Worm (Caenorhabditis elegans): ENCODE data around the gene rsu-1.
A peak's percentile ranks its signal among the peaks of the same experiment; 100 is the strongest.

Gene rsu-1

DNA sequence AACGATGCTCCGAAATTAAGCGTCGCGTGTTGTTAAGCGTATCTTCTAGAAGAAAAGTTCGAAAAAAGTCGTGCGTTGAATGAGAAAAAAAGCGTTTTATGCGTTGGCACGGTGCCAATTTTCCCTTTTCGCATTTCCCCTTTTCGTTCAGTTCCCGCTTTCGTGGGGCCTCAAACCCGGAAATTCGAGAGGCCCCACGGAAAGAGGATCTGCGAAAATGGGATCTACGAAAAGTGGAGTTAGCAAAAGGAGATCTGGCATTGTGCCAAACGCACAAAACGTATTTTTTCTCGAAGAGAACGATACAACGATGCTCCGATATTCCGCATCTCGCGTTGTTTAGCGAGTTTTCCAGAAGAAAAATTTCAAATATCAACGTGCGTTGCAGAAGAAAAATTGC lies 28.0 kb downstream of the rsu-1 start (continued):
- TF ChIP-seq hlh-1 (tag; optimal IDR thresholded peaks at IDR 0.05) (no peak), nhr-237 (tag; optimal IDR thresholded peaks at IDR 0.05) (no peak)

DNA sequence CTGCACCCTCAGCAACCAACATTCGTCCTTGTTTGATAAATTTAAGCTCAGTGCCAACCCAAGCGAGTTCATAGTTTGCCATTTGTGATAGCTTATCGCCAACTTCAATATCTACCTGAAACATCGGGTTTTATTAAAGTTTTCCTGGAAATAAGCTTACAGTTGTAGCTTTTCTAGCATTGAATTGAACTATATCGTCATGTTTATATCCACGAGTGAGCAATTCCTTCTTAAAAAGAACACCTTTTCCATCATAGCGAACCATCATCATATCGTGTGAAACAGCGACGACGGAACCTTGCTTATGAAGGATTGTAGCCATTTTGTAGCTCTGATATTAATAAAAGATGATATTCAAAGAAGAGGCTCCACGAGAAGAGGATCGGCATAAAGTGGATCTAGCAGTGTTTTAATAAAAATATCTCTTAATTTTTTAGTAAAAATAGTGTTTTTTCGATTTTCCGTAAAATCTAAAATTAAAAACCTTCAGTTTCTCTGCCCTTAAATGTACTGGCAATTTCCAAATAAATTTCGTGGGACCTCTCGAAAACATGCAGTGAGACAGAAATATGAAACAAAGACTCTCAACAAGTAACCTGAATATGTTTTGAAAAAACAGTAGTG lies 30.5 kb downstream of the rsu-1 start, which contains the start of gene M01F1.8:
M01F1.8 (minus strand) TSS at position 335 of the 624 bp plus-strand sequence.
- TF ChIP-seq elt-3 (tag; optimal IDR thresholded peaks at IDR 0.05) (no peak), lsy-2 (tag; optimal IDR thresholded peaks at IDR 0.05) (no peak), nhr-2 (tag; optimal IDR thresholded peaks at IDR 0.05) (no peak), drap-1 (GFP tag; optimal IDR thresholded peaks at IDR 0.05) (no peak), bed-3 (GFP tag; optimal IDR thresholded peaks at IDR 0.05) (no peak), sem-2 (GFP tag; optimal IDR thresholded peaks at IDR 0.05) (no peak), nhr-76 (tag; optimal IDR thresholded peaks at IDR 0.05) (no peak), sptf-1 (tag; optimal IDR thresholded peaks at IDR 0.05) (no peak), mep-1 (tag; optimal IDR thresholded peaks at IDR 0.05) (no peak), cnd-1 (tag; optimal IDR thresholded peaks at IDR 0.05) (no peak), unc-39 (tag; optimal IDR thresholded peaks at IDR 0.05) (no peak), blmp-1 (tag; optimal IDR thresholded peaks at IDR 0.05) (no peak), mab-5 (tag; optimal IDR thresholded peaks at IDR 0.05) (no peak), ceh-83 (GFP tag; optimal IDR thresholded peaks at IDR 0.05) (no peak)

DNA sequence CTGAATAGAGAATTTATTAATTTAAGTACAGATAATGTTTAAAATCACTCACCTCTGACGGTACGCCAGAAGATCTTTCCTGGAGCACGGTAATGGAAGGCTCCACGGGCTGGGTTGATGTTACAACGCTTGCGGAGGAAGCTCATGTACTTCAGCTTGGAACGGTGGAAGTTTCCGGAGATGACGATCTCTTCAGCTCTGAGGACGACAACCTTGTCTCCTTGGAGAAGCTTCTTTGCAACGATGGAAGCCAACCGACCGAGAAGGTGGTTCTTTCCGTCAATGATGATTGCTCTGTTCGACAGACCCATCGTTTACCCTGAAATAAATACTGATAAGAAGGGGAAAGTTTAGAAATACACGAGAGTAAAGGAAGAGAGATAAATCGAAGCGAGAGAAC lies 31.5 kb downstream of the rsu-1 start, which contains the start of gene rpl-16:
rpl-16 (minus strand) TSS at position 319 of the 400 bp plus-strand sequence.
- TF ChIP-seq sptf-1 (tag; optimal IDR thresholded peaks at IDR 0.05) (no peak), nhr-2 (tag; optimal IDR thresholded peaks at IDR 0.05) (no peak), unc-120 (tag; optimal IDR thresholded peaks at IDR 0.05; ENCODE audit: poor library complexity, severe bottlenecking) (no peak), mep-1 (tag; optimal IDR thresholded peaks at IDR 0.05) (no peak), hlh-1 (tag; optimal IDR thresholded peaks at IDR 0.05) (no peak), mls-2 (tag; optimal IDR thresholded peaks at IDR 0.05) (no peak), unc-62 (GFP tag; optimal IDR thresholded peaks at IDR 0.05) (no peak), ztf-11 (tag; optimal IDR thresholded peaks at IDR 0.05) (no peak), unc-39 (tag; optimal IDR thresholded peaks at IDR 0.05) (no peak), ceh-83 (GFP tag; optimal IDR thresholded peaks at IDR 0.05) (no peak), elt-3 (tag; optimal IDR thresholded peaks at IDR 0.05) (no peak), bed-3 (GFP tag; optimal IDR thresholded peaks at IDR 0.05) (no peak), lsy-2 (tag; optimal IDR thresholded peaks at IDR 0.05) (no peak), elt-1 (tag; optimal IDR thresholded peaks at IDR 0.05; ENCODE audit: borderline replicate concordance, insufficient read depth) (no peak), blmp-1 (tag; optimal IDR thresholded peaks at IDR 0.05) (no peak), pha-4 (tag; optimal IDR thresholded peaks at IDR 0.05) (no peak)

DNA sequence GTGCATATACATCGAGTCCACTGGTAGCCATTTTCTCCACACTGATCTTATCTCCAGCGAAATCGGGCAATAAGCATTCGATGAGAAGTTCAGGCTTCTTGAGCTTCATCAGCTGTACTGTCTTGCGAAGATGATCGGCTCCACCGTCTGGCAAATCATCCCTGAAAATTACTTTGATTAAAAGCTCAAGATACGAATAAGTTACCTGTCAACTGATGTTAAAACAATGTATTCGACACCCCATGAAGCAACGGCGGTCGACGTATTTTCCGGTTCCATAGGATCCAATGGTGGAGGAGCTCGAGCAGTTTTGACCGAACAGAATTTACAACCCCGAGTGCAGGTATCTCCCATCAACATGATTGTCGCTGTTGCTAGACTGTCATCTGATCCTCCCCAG lies 32.4 kb downstream of the rsu-1 start:
- TF ChIP-seq mep-1 (tag; optimal IDR thresholded peaks at IDR 0.05) = no peak
- no peak for TF ChIP-seq bed-3 (GFP tag; optimal IDR thresholded peaks at IDR 0.05)
- no peak for TF ChIP-seq unc-120 (tag; optimal IDR thresholded peaks at IDR 0.05; ENCODE audit: poor library complexity, severe bottlenecking)
- TF ChIP-seq zip-8 (tag; optimal IDR thresholded peaks at IDR 0.05) = no peak
- TF ChIP-seq unc-62 (GFP tag; optimal IDR thresholded peaks at IDR 0.05) = no peak
- no peak for TF ChIP-seq elt-3 (tag; optimal IDR thresholded peaks at IDR 0.05)
- no peak for TF ChIP-seq lsy-2 (tag; optimal IDR thresholded peaks at IDR 0.05)
- no peak for TF ChIP-seq sptf-1 (tag; optimal IDR thresholded peaks at IDR 0.05)
- no peak for TF ChIP-seq nhr-237 (tag; optimal IDR thresholded peaks at IDR 0.05)
- no peak for TF ChIP-seq sem-2 (GFP tag; optimal IDR thresholded peaks at IDR 0.05)
- TF ChIP-seq nhr-76 (tag; optimal IDR thresholded peaks at IDR 0.05) = no peak
- no peak for TF ChIP-seq lin-32 (GFP tag; optimal IDR thresholded peaks at IDR 0.05)
- TF ChIP-seq nhr-2 (tag; optimal IDR thresholded peaks at IDR 0.05) = no peak
- TF ChIP-seq hlh-1 (tag; optimal IDR thresholded peaks at IDR 0.05) = no peak
- no peak for TF ChIP-seq blmp-1 (tag; optimal IDR thresholded peaks at IDR 0.05)

DNA sequence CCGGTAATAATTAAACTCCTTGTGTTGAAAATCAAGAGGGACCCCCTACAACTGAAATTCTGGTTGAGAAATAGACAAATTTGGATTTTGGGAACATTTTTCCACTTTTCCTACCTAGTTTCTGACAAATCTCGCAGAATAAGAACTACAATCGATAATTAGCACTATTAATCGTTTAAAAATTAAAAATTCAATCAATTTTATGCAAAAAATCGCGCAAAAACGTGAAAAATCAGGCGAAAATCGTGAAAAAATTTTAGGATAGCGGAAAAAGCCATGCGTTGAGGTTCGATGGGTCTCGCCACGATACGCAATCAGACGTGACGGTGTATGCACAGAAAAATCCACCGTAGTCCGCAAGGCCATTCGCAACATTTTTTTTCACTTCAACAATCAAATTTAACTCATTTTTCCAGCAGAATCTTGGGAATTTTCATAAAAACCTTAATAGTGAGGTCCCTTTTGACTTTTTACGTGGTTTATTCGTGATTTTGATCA lies 33.3 kb downstream of the rsu-1 start, which contains the start of gene lias-1:
lias-1 (minus strand) TSS at position 51 of the 498 bp plus-strand sequence.
- TF ChIP-seq sptf-1 (tag; optimal IDR thresholded peaks at IDR 0.05) (peak; percentile 81), ces-1 (GFP tag; optimal IDR thresholded peaks at IDR 0.05) (peak; percentile 61), mep-1 (tag; optimal IDR thresholded peaks at IDR 0.05) (peak; percentile 92), drap-1 (GFP tag; optimal IDR thresholded peaks at IDR 0.05) (no peak), snpc-4 (tag; optimal IDR thresholded peaks at IDR 0.05) (no peak), ham-2 (GFP tag; optimal IDR thresholded peaks at IDR 0.05) (peak; percentile 58), ceh-39 (tag; optimal IDR thresholded peaks at IDR 0.05) (no peak), ztf-11 (tag; optimal IDR thresholded peaks at IDR 0.05) (peak; percentile 15), M03D4.4 (tag; optimal IDR thresholded peaks at IDR 0.05) (peak; percentile 62), nhr-237 (tag; optimal IDR thresholded peaks at IDR 0.05) (peak; percentile 64), lsy-2 (tag; optimal IDR thresholded peaks at IDR 0.05) (peak; percentile 96), pha-4 (tag; optimal IDR thresholded peaks at IDR 0.05) (peak; percentile 87), ceh-43 (GFP tag; optimal IDR thresholded peaks at IDR 0.05) (peak; percentile 31), sem-2 (GFP tag; optimal IDR thresholded peaks at IDR 0.05) (no peak), mls-2 (tag; optimal IDR thresholded peaks at IDR 0.05) (no peak), cnd-1 (tag; optimal IDR thresholded peaks at IDR 0.05) (no peak), zip-8 (tag; optimal IDR thresholded peaks at IDR 0.05) (no peak), unc-120 (tag; optimal IDR thresholded peaks at IDR 0.05; ENCODE audit: poor library complexity, severe bottlenecking) (peak; percentile 58), bed-3 (GFP tag; optimal IDR thresholded peaks at IDR 0.05) (no peak), lin-32 (GFP tag; optimal IDR thresholded peaks at IDR 0.05) (no peak), nhr-12 (tag; optimal IDR thresholded peaks at IDR 0.05) (no peak), unc-62 (GFP tag; optimal IDR thresholded peaks at IDR 0.05) (no peak), elt-1 (tag; optimal IDR thresholded peaks at IDR 0.05; ENCODE audit: borderline replicate concordance, insufficient read depth) (no peak), flh-1 (GFP tag; optimal IDR thresholded peaks at IDR 0.05) (no peak), lin-13 (tag; optimal IDR thresholded peaks at IDR 0.05) (peak; percentile 86), mab-5 (tag; optimal IDR thresholded peaks at IDR 0.05) (no peak), nhr-28 (tag; optimal IDR thresholded peaks at IDR 0.05) (no peak), unc-39 (tag; optimal IDR thresholded peaks at IDR 0.05) (no peak), nhr-2 (tag; optimal IDR thresholded peaks at IDR 0.05) (no peak), tbx-8 (GFP tag; optimal IDR thresholded peaks at IDR 0.05) (peak; percentile 58), blmp-1 (tag; optimal IDR thresholded peaks at IDR 0.05) (no peak), hlh-1 (tag; optimal IDR thresholded peaks at IDR 0.05) (peak; percentile 80)
